Worm (Caenorhabditis elegans) whole organism, early embryonic: Measurements from ENCODE around the gene K08H10.6.
"Not testable (repeated sequence)": the region's sequence is repeated elsewhere in the genome, so short reads cannot be mapped to it uniquely, and the experiment has no call there.

ENCODE experiments used
- B0310.2 ChIP-seq: sonication (generic microtip); optimal IDR thresholded peaks from 2 replicates; lab custom pipeline; 2016; ENCODE audit warnings: mild to moderate bottlenecking, missing genetic modification characterization, missing compliant biosample characterization
- F13C5.2 ChIP-seq: sonication (generic microtip); optimal IDR thresholded peaks from 2 replicates; lab custom pipeline; 2017; ENCODE audit warnings: mild to moderate bottlenecking, missing genetic modification characterization, inconsistent platforms, missing compliant biosample characterization
- aly-1 ChIP-seq: sonication (generic microtip); optimal IDR thresholded peaks from 2 replicates; lab custom pipeline; 2016; ENCODE audit warnings: missing genetic modification characterization, missing compliant biosample characterization
- ama-1 ChIP-seq: fragments of 150-350 bp; optimal IDR thresholded peaks from 2 replicates; lab custom pipeline; 2014
- ceh-13 ChIP-seq: fragments of 200-800 bp; sonication (Bioruptor generic); optimal IDR thresholded peaks from 2 replicates; lab custom pipeline; 2018; ENCODE audit warnings: mild to moderate bottlenecking, missing genetic modification characterization, missing compliant biosample characterization
- ceh-36 ChIP-seq: sonication (generic microtip); optimal IDR thresholded peaks from 2 replicates; lab custom pipeline; 2016; ENCODE audit warnings: missing genetic modification characterization, inconsistent platforms, missing compliant biosample characterization
- ets-7 ChIP-seq: sonication (generic microtip); optimal IDR thresholded peaks from 2 replicates; lab custom pipeline; 2016; ENCODE audit warnings: missing genotype, missing genetic modification characterization, missing compliant biosample characterization
- flt-1 ChIP-seq: fragments of 200-800 bp; sonication (Bioruptor generic); IDR thresholded peaks from 2 replicates; pipeline ENCODE4 v1.3.6; 2022; ENCODE audit warnings: missing genetic modification characterization, missing compliant biosample characterization
- hmbx-1 ChIP-seq: sonication (generic microtip); optimal IDR thresholded peaks from 2 replicates; lab custom pipeline; 2016; ENCODE audit warnings: mild to moderate bottlenecking, missing genetic modification characterization, missing compliant biosample characterization
- hmg-4 ChIP-seq: fragments of 200-800 bp; sonication (Bioruptor generic); optimal IDR thresholded peaks from 2 replicates; lab custom pipeline; 2018; ENCODE audit warnings: mild to moderate bottlenecking, missing genetic modification characterization, missing compliant biosample characterization
- hnd-1 ChIP-seq: sonication (generic microtip); optimal IDR thresholded peaks from 2 replicates; lab custom pipeline; 2016; ENCODE audit warnings: missing genetic modification characterization, missing compliant biosample characterization
- pes-1 ChIP-seq: fragments of 200-800 bp; sonication (Bioruptor generic); IDR thresholded peaks from 2 replicates; pipeline ENCODE4 v1.3.6; 2022; ENCODE audit warnings: missing genetic modification reagents, missing genetic modification characterization, missing compliant biosample characterization
- scrt-1 ChIP-seq: fragments of 200-800 bp; sonication (Bioruptor generic); IDR thresholded peaks from 2 replicates; pipeline ENCODE4 v1.3.6; 2022; ENCODE audit warnings: missing genetic modification characterization, missing compliant biosample characterization
- sea-1 ChIP-seq: fragments of 200-800 bp; sonication (Bioruptor generic); conservative IDR thresholded peaks from 2 replicates; pipeline ENCODE4 v1.3.6; 2022; ENCODE audit warnings: missing genetic modification characterization, missing compliant biosample characterization
- tbx-11 ChIP-seq: fragments of 200-800 bp; sonication (Bioruptor generic); IDR thresholded peaks from 2 replicates; pipeline ENCODE4 v1.3.6; 2022; ENCODE audit warnings: missing genetic modification characterization, missing compliant biosample characterization
- tbx-37 ChIP-seq: fragments of 200-800 bp; sonication (Bioruptor generic); conservative IDR thresholded peaks from 2 replicates; pipeline ENCODE4 v1.3.6; 2022; ENCODE audit warnings: missing genetic modification reagents, missing genetic modification characterization, missing compliant biosample characterization
- tra-4 ChIP-seq: sonication (generic microtip); optimal IDR thresholded peaks from 2 replicates; lab custom pipeline; 2017; ENCODE audit warnings: missing genetic modification characterization, missing compliant biosample characterization

The K08H10.6 gene

DNA sequence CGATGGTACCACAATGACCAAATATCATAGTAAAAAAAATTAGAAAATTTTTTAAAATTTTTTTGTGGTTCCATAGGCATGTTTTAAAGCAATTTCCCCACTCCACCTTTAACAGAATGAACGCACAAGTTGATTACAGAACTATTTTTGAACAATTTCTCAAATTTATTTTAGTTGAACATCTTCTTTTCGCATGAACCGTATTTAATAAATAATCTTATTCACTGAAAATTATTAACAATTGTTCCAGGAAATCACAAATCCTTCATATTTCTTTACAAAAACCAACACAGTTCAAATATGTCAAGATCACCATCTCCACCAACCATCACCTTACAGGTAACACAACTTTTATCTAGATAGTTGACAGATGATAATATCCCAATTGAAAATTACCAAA lies 15.9 kb upstream of the K08H10.6 start, which contains the start of gene lea-1:
TSS of gene lea-1 (plus strand) at position 301 of the 400 bp plus-strand sequence.
- TF ChIP-seq flt-1 = no peak
- no peak for TF ChIP-seq ceh-13 (GFP tag; lab: Kevin White, UChicago)
- no peak for TF ChIP-seq ama-1 (lab: Kevin White, UChicago)
- no peak for TF ChIP-seq hmbx-1
- TF ChIP-seq ceh-36 (tag; lab: Kevin White, UChicago) = no peak
- no peak for TF ChIP-seq B0310.2 (tag; lab: Kevin White, UChicago)
- TF ChIP-seq tbx-11 (GFP tag; lab: Robert Waterston, UW) = no peak
- no peak for TF ChIP-seq scrt-1 (GFP tag; lab: Robert Waterston, UW)
- no peak for TF ChIP-seq hmg-4 (GFP tag; lab: Kevin White, UChicago)
- no peak for TF ChIP-seq ets-7 (tag; lab: Kevin White, UChicago)
- TF ChIP-seq pes-1 (GFP tag; lab: Robert Waterston, UW) = no peak
- TF ChIP-seq tbx-37 = no peak
- TF ChIP-seq F13C5.2 (tag; lab: Kevin White, UChicago) = no peak
- TF ChIP-seq tra-4 (tag; lab: Kevin White, UChicago) = no peak
- TF ChIP-seq aly-1 (tag; lab: Kevin White, UChicago) = no peak
- no peak for TF ChIP-seq sea-1 (GFP tag; lab: Robert Waterston, UW)

DNA sequence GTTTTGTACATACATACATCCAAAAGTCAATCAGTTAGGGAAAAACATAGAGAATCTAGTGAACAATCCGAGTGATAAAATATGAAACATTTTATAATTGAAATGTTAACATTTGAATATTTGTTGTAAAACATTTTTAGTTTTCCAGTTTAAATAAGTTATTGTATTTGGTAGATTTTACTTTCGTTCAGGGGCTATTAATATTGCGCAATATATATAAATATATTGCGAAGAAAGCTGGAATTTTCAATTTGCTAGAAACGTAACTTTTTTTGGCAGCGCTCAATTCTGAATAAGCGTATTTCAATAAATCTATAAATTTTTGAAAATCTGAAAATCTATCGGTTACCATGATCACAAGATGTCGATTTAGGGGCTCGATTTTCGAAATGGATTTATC lies 11.8 kb upstream of the K08H10.6 start:
- TF ChIP-seq hmbx-1 (no peak), hnd-1 (tag; lab: Kevin White, UChicago) (no peak), tra-4 (tag; lab: Kevin White, UChicago) (no peak), scrt-1 (GFP tag; lab: Robert Waterston, UW) (no peak), sea-1 (GFP tag; lab: Robert Waterston, UW) (no peak), pes-1 (GFP tag; lab: Robert Waterston, UW) (no peak), F13C5.2 (tag; lab: Kevin White, UChicago) (no peak), ama-1 (lab: Kevin White, UChicago) (no peak)

DNA sequence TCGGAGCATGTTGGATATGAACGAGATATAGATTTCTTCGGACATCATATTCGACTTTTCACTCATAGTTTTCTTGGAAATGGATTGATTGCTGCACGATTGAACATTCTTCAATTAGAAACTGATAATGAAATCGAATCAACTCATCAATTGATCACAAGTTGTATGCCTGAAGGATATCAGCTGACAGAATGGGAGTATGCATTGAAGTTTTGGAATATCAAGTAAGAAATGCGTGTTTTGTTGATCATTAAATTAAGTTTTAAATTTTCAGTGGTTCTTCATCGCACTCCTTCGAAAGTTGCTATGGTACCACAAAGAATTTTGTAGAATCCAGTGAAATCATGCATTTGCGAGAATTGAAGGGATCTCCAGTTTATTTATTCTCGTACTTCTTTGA lies 10.7 kb upstream of the K08H10.6 start:
- no peak for TF ChIP-seq tbx-11 (GFP tag; lab: Robert Waterston, UW)
- no peak for TF ChIP-seq aly-1 (tag; lab: Kevin White, UChicago)
- no peak for TF ChIP-seq hmbx-1
- no peak for TF ChIP-seq hnd-1 (tag; lab: Kevin White, UChicago)
- no peak for TF ChIP-seq scrt-1 (GFP tag; lab: Robert Waterston, UW)
- TF ChIP-seq tra-4 (tag; lab: Kevin White, UChicago) = no peak
- no peak for TF ChIP-seq B0310.2 (tag; lab: Kevin White, UChicago)

- not testable (repeated sequence) for TF ChIP-seq ets-7 (tag; lab: Kevin White, UChicago); hmbx-1; pes-1 (GFP tag; lab: Robert Waterston, UW)
Measured at ce11 chrV:10004048-10004761, 8.5 kb upstream of the K08H10.6 start, which contains the start of gene uda-1. Gene uda-1 (plus strand): TSS chrV:10004755.

DNA sequence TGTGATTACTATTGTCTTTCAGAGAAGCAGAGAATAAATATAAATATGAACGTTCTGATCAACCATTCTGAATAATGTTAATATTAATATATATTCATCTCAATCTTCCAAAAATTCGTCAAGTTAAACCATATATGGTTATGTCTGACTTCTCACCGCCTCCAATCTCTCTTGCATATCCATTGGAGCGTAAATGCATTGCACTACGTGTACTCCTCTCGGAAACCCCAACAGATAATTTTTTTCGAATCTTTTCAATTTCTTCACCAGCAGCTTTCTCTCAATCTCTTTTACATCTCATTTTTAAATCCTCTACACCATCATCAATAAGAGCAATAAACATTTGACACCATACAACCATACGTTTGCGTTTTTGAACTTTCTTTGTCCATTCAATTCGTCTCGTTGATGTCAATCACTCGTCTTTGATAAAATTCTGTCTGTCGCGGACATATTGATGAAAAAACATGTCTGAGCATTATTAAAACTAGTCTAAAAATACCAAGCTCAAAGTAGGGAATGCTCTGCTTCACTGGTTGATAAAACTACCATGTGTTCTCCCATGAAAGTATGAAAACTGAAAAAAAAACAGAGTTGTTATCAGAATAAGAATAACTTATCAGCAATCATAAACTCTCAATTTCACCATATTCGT lies 7.8 kb upstream of the K08H10.6 start:
- TF ChIP-seq sea-1 (GFP tag; lab: Robert Waterston, UW) = no peak
- no peak for TF ChIP-seq B0310.2 (tag; lab: Kevin White, UChicago)
- no peak for TF ChIP-seq ama-1 (lab: Kevin White, UChicago)
- TF ChIP-seq tbx-11 (GFP tag; lab: Robert Waterston, UW) = no peak
- no peak for TF ChIP-seq ceh-36 (tag; lab: Kevin White, UChicago)
- TF ChIP-seq tbx-37 = no peak
- TF ChIP-seq scrt-1 (GFP tag; lab: Robert Waterston, UW) = no peak
- TF ChIP-seq ets-7 (tag; lab: Kevin White, UChicago) = no peak
- TF ChIP-seq hmbx-1 = no peak
- no peak for TF ChIP-seq tra-4 (tag; lab: Kevin White, UChicago)
- TF ChIP-seq ceh-13 (GFP tag; lab: Kevin White, UChicago) = no peak
- no peak for TF ChIP-seq flt-1
- TF ChIP-seq F13C5.2 (tag; lab: Kevin White, UChicago) = no peak

ce11 chrV:10002720-10003119 lies 7.0 kb upstream of the K08H10.6 start:
- TF ChIP-seq tra-4 (tag; lab: Kevin White, UChicago) (no peak), aly-1 (tag; lab: Kevin White, UChicago) (no peak), hmbx-1 (no peak), scrt-1 (GFP tag; lab: Robert Waterston, UW) (no peak), ceh-13 (GFP tag; lab: Kevin White, UChicago) (no peak), F13C5.2 (tag; lab: Kevin White, UChicago) (no peak), tbx-37 (no peak), ceh-36 (tag; lab: Kevin White, UChicago) (no peak), pes-1 (GFP tag; lab: Robert Waterston, UW) (no peak), hmg-4 (GFP tag; lab: Kevin White, UChicago) (no peak), B0310.2 (tag; lab: Kevin White, UChicago) (no peak)

DNA sequence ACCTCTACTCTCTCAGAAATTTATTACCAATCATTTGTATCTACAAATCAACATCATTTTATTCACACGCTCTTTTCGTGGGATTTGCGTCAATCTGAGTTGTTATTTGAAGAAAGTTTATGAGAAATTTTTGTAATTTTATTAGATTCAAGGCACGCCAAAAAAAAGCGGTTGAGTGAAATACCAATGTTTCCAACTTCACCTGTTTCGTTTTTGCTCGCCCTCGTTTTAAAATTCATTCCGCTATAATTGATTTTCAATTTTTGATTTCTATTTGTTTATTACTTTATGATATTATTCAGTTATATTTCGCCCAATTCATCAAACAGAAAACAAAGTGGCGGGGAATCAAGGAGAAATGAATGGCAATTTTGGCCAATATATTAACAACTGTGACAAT lies 5.1 kb upstream of the K08H10.6 start, which contains the start of gene K08H10.10:
TSS of gene K08H10.10 (plus strand) at position 301 of the 400 bp plus-strand sequence.
- TF ChIP-seq hmbx-1 (no peak), pes-1 (GFP tag; lab: Robert Waterston, UW) (no peak), tbx-37 (no peak), hnd-1 (tag; lab: Kevin White, UChicago) (no peak), ets-7 (tag; lab: Kevin White, UChicago) (no peak), F13C5.2 (tag; lab: Kevin White, UChicago) (no peak), flt-1 (no peak), B0310.2 (tag; lab: Kevin White, UChicago) (no peak), sea-1 (GFP tag; lab: Robert Waterston, UW) (no peak)
